Worm (Caenorhabditis elegans) whole organism, L4/young adult: ENCODE results near the gene asp-3.
A peak's percentile ranks its signal among the peaks of the same experiment; 100 is the strongest.

Source experiments
- W03F9.2 ChIP-seq: fragments of 150-350 bp; optimal IDR thresholded peaks from 2 replicates; lab custom pipeline; 2014; ENCODE audit warnings: missing biosample characterization, missing genetic modification characterization
- him-1 ChIP-seq: sonication (generic microtip); optimal IDR thresholded peaks from 2 replicates; lab custom pipeline; 2016; ENCODE audit warnings: missing genotype, missing genetic modification reagents, missing genetic modification characterization, missing compliant biosample characterization

DNA sequence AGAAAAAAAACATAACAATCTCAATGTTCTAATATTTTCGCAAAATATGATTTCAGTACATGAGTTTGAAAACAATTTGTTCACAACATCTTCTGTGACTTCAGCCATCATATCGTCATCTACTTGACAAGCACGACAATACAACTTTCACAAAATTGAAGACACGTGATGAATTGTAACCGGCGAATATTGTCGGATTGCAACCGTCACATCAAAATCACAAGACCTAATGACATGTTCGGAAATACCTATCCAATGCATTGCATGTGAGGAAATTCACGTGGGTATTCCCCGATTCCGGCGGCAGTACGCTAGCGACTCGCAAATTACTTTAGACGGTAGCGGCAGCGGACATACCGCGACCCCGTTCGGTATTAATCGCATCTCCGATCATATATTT, 49.3 kb upstream of the asp-3 start:
- TF ChIP-seq him-1 (tag; lab: Kevin White, UChicago) (no peak), W03F9.2 (tag; lab: Kevin White, UChicago) (peak; percentile 1)
